Fruit fly (Drosophila melanogaster) whole organism, embryonic: Measurements from ENCODE around the gene CNPYb.

Experiments
- Blimp-1 ChIP-seq: fragments of 200-800 bp; sonication (Bioruptor generic); optimal IDR thresholded peaks from 3 replicates; lab custom pipeline; 2018; ENCODE audit warnings: missing biosample characterization, missing genetic modification characterization, mild to moderate bottlenecking, moderate library complexity, missing genetic modification reagents
- CG10543 ChIP-seq: fragments of 200-800 bp; sonication (Bioruptor generic); optimal IDR thresholded peaks from 3 replicates; lab custom pipeline; 2017; ENCODE audit warnings: missing biosample characterization, mild to moderate bottlenecking, missing genetic modification characterization, moderate library complexity
- CG12155 ChIP-seq: fragments of 200-800 bp; sonication (Bioruptor generic); optimal IDR thresholded peaks from 3 replicates; lab custom pipeline; 2016; ENCODE audit warnings: missing biosample characterization, missing genetic modification characterization
- CG14860 ChIP-seq: fragments of 200-800 bp; sonication (Bioruptor generic); IDR thresholded peaks from 3 replicates; pipeline ENCODE4 v1.3.6; 2022; ENCODE audit warnings: missing biosample characterization, missing genetic modification characterization; ENCODE audit not compliant: partially characterized antibody
- CG16813 ChIP-seq: fragments of 200-800 bp; sonication (Bioruptor generic); IDR thresholded peaks from 3 replicates; pipeline ENCODE4 v1.3.6; 2022; ENCODE audit warnings: missing biosample characterization, missing genetic modification characterization; ENCODE audit not compliant: partially characterized antibody
- CG18476 ChIP-seq: fragments of 200-800 bp; sonication (Bioruptor generic); optimal IDR thresholded peaks from 2 replicates; lab custom pipeline; 2016; ENCODE audit warnings: missing biosample characterization, mild to moderate bottlenecking, missing genetic modification characterization
- CG18599 ChIP-seq: fragments of 200-800 bp; sonication (Bioruptor generic); optimal IDR thresholded peaks from 3 replicates; lab custom pipeline; 2017; ENCODE audit warnings: missing biosample characterization, missing genetic modification characterization, mild to moderate bottlenecking, moderate library complexity, missing genetic modification reagents
- CG2129 ChIP-seq: fragments of 200-800 bp; sonication (Bioruptor generic); IDR thresholded peaks from 2 replicates; pipeline ENCODE4 v1.3.6; 2022; ENCODE audit warnings: missing biosample characterization, missing genetic modification characterization; ENCODE audit not compliant: partially characterized antibody
- CG3065 ChIP-seq: fragments of 200-800 bp; sonication (Bioruptor generic); optimal IDR thresholded peaks from 2 replicates; lab custom pipeline; 2016; ENCODE audit warnings: missing biosample characterization, missing genetic modification characterization
- CG34422 ChIP-seq: fragments of 200-800 bp; sonication (Bioruptor generic); IDR thresholded peaks from 3 replicates; pipeline ENCODE4 v1.3.6; 2022; ENCODE audit warnings: missing biosample characterization, missing genetic modification characterization
- CG5180 ChIP-seq: fragments of 200-800 bp; sonication (Bioruptor generic); optimal IDR thresholded peaks from 3 replicates; lab custom pipeline; 2017; ENCODE audit warnings: missing biosample characterization, missing genetic modification characterization, mild to moderate bottlenecking, moderate library complexity, missing genetic modification reagents
- CG5245 ChIP-seq: fragments of 200-800 bp; sonication (Bioruptor generic); optimal IDR thresholded peaks from 3 replicates; lab custom pipeline; 2016; ENCODE audit warnings: missing biosample characterization, missing genetic modification characterization
- CG6683 ChIP-seq: fragments of 200-800 bp; sonication (Bioruptor generic); optimal IDR thresholded peaks from 2 replicates; lab custom pipeline; 2017; ENCODE audit warnings: missing biosample characterization, mild to moderate bottlenecking, missing genetic modification characterization, missing genetic modification reagents
- CG7372 ChIP-seq: fragments of 200-800 bp; sonication (Bioruptor generic); IDR thresholded peaks from 2 replicates; pipeline ENCODE4 v1.3.6; 2022; ENCODE audit warnings: missing biosample characterization, missing genetic modification characterization
- CG7745 ChIP-seq: fragments of 200-800 bp; sonication (Bioruptor generic); optimal IDR thresholded peaks from 2 replicates; lab custom pipeline; 2018; ENCODE audit warnings: missing biosample characterization, mild to moderate bottlenecking, missing genetic modification characterization, moderate library complexity
- CG7928 ChIP-seq: fragments of 200-800 bp; sonication (Bioruptor generic); optimal IDR thresholded peaks from 2 replicates; lab custom pipeline; 2017; ENCODE audit warnings: missing biosample characterization, mild to moderate bottlenecking, missing genetic modification characterization
- CG8765 ChIP-seq: fragments of 200-800 bp; sonication (Bioruptor generic); IDR thresholded peaks from 2 replicates; pipeline ENCODE4 v1.3.6; 2022; ENCODE audit warnings: missing biosample characterization, missing genetic modification characterization
- CG9437 ChIP-seq: fragments of 200-800 bp; sonication (Bioruptor generic); optimal IDR thresholded peaks from 2 replicates; lab custom pipeline; 2018; ENCODE audit warnings: missing biosample characterization, mild to moderate bottlenecking, missing genetic modification characterization
- D ChIP-seq, 2 experiments: fragments of 200-800 bp in 1 of 2; fragments of >200 bp in 1 of 2; sonication (Bioruptor generic) in 1 of 2; optimal IDR thresholded peaks; 2 replicates in 1 of 2; 3 replicates in 1 of 2; lab custom pipeline; 2017; ENCODE audit warnings: mild to moderate bottlenecking in 1 of 2, missing biosample characterization in 1 of 2, missing genetic modification characterization in 1 of 2, missing genetic modification reagents in 1 of 2
- Dfd ChIP-seq, 2 experiments: fragments of >200 bp; optimal IDR thresholded peaks; 2 replicates each; lab custom pipeline; 2017; ENCODE audit warnings: missing biosample characterization in 2 of 2, missing genetic modification characterization in 2 of 2
- Dip2 ChIP-seq: fragments of 200-800 bp; sonication (Bioruptor generic); IDR thresholded peaks from 2 replicates; pipeline ENCODE4 v1.3.6; 2022; ENCODE audit warnings: missing biosample characterization, missing genetic modification characterization
- Doc2 ChIP-seq: fragments of 200-800 bp; sonication (Bioruptor generic); IDR thresholded peaks from 2 replicates; pipeline ENCODE4 v1.3.6; 2022; ENCODE audit warnings: missing biosample characterization, missing genetic modification characterization
- Hsf ChIP-seq: fragments of 200-800 bp; sonication (Bioruptor generic); optimal IDR thresholded peaks from 3 replicates; lab custom pipeline; 2016; ENCODE audit warnings: missing biosample characterization, missing genetic modification characterization
- Nf-YB ChIP-seq: fragments of 200-800 bp; sonication (Bioruptor generic); optimal IDR thresholded peaks from 3 replicates; lab custom pipeline; 2019; ENCODE audit warnings: missing biosample characterization, mild to moderate bottlenecking, missing genetic modification characterization, moderate library complexity
- Sox102F ChIP-seq: fragments of 200-800 bp; sonication (Bioruptor generic); optimal IDR thresholded peaks from 2 replicates; lab custom pipeline; 2018; ENCODE audit warnings: missing biosample characterization, mild to moderate bottlenecking, missing genetic modification characterization, moderate library complexity
- abd-A ChIP-seq: fragments of 200-800 bp; sonication (Bioruptor generic); optimal IDR thresholded peaks from 3 replicates; lab custom pipeline; 2019; ENCODE audit warnings: missing biosample characterization, mild to moderate bottlenecking, missing genetic modification characterization, moderate library complexity
- ase ChIP-seq: fragments of 200-800 bp; sonication (Bioruptor generic); IDR thresholded peaks from 3 replicates; pipeline ENCODE4 v1.3.6; 2022; ENCODE audit warnings: missing biosample characterization, missing genetic modification characterization
- ash1 ChIP-seq: fragments of 200-800 bp; sonication (Bioruptor generic); optimal IDR thresholded peaks from 2 replicates; lab custom pipeline; 2018; ENCODE audit warnings: missing biosample characterization, mild to moderate bottlenecking, missing genetic modification characterization
- dati ChIP-seq: fragments of 200-800 bp; sonication (Bioruptor generic); IDR thresholded peaks from 2 replicates; pipeline ENCODE4 v1.3.6; 2022; ENCODE audit warnings: missing biosample characterization, missing genetic modification characterization
- exex ChIP-seq: fragments of 200-800 bp; sonication (Bioruptor generic); optimal IDR thresholded peaks from 4 replicates; lab custom pipeline; 2018; ENCODE audit warnings: missing biosample characterization, mild to moderate bottlenecking, missing genetic modification characterization, moderate library complexity
- fd96Cb ChIP-seq: fragments of 200-800 bp; sonication (Bioruptor generic); optimal IDR thresholded peaks from 2 replicates; lab custom pipeline; 2018; ENCODE audit warnings: missing biosample characterization, mild to moderate bottlenecking, missing genetic modification characterization, moderate library complexity
- gem ChIP-seq: fragments of 200-800 bp; sonication (Bioruptor generic); optimal IDR thresholded peaks from 2 replicates; lab custom pipeline; 2019; ENCODE audit warnings: missing biosample characterization, mild to moderate bottlenecking, missing genetic modification characterization, moderate library complexity
- ham ChIP-seq: fragments of 200-800 bp; sonication (Bioruptor generic); IDR thresholded peaks from 2 replicates; pipeline ENCODE4 v1.3.6; 2022; ENCODE audit warnings: missing biosample characterization, missing genetic modification characterization
- her ChIP-seq: fragments of 200-800 bp; sonication (Bioruptor generic); optimal IDR thresholded peaks from 2 replicates; lab custom pipeline; 2016; ENCODE audit warnings: missing biosample characterization, missing genetic modification characterization
- kah ChIP-seq: fragments of 200-800 bp; sonication (Bioruptor generic); optimal IDR thresholded peaks from 2 replicates; lab custom pipeline; 2018; ENCODE audit warnings: missing biosample characterization, mild to moderate bottlenecking, missing genetic modification characterization
- kni ChIP-seq: fragments of 200-800 bp; sonication (Bioruptor generic); optimal IDR thresholded peaks from 3 replicates; lab custom pipeline; 2017; ENCODE audit warnings: mild to moderate bottlenecking, missing biosample characterization, missing genetic modification reagents, missing genetic modification characterization
- onecut ChIP-seq: fragments of 200-800 bp; sonication (Bioruptor generic); IDR thresholded peaks from 2 replicates; pipeline ENCODE4 v1.3.6; 2022; ENCODE audit warnings: missing biosample characterization, missing genetic modification characterization
- pho ChIP-seq: fragments of 200-800 bp; sonication (Bioruptor generic); optimal IDR thresholded peaks from 2 replicates; lab custom pipeline; 2016; ENCODE audit warnings: missing biosample characterization, missing genetic modification characterization
- pita ChIP-seq: fragments of 200-800 bp; sonication (Bioruptor generic); optimal IDR thresholded peaks from 2 replicates; lab custom pipeline; 2017; ENCODE audit warnings: missing biosample characterization, mild to moderate bottlenecking, missing genetic modification characterization
- row ChIP-seq: fragments of 200-800 bp; sonication (Bioruptor generic); IDR thresholded peaks from 3 replicates; pipeline ENCODE4 v1.3.6; 2022; ENCODE audit warnings: missing biosample characterization, missing genetic modification characterization
- salm ChIP-seq: fragments of 200-800 bp; sonication (Bioruptor generic); optimal IDR thresholded peaks from 2 replicates; lab custom pipeline; 2018; ENCODE audit warnings: missing biosample characterization, mild to moderate bottlenecking, missing genetic modification characterization
- scrt ChIP-seq: fragments of 200-800 bp; sonication (Bioruptor generic); optimal IDR thresholded peaks from 2 replicates; lab custom pipeline; 2018; ENCODE audit warnings: missing biosample characterization, mild to moderate bottlenecking, missing genetic modification characterization, moderate library complexity
- sens ChIP-seq: fragments of 200-800 bp; sonication (Bioruptor generic); peaks from one replicate; lab custom pipeline; 2016; ENCODE audit warnings: missing biosample characterization, missing genetic modification characterization
- seq ChIP-seq: fragments of 200-800 bp; sonication (Bioruptor generic); IDR thresholded peaks from 2 replicates; pipeline ENCODE4 v1.3.6; 2022; ENCODE audit warnings: missing biosample characterization, missing genetic modification characterization
- shn ChIP-seq: fragments of 200-800 bp; sonication (Bioruptor generic); optimal IDR thresholded peaks from 3 replicates; lab custom pipeline; 2016; ENCODE audit warnings: missing biosample characterization, missing genetic modification characterization
- sima ChIP-seq: fragments of 200-800 bp; sonication (Bioruptor generic); optimal IDR thresholded peaks from 2 replicates; lab custom pipeline; 2016; ENCODE audit warnings: missing biosample characterization, missing genetic modification characterization
- tna ChIP-seq: fragments of 200-800 bp; sonication (Bioruptor generic); IDR thresholded peaks from 2 replicates; pipeline ENCODE4 v1.3.6; 2022; ENCODE audit warnings: missing biosample characterization, missing genetic modification characterization; ENCODE audit not compliant: partially characterized antibody
- unpg ChIP-seq: fragments of 200-800 bp; sonication (Bioruptor generic); optimal IDR thresholded peaks from 3 replicates; lab custom pipeline; 2018; ENCODE audit warnings: missing biosample characterization, mild to moderate bottlenecking, missing genetic modification characterization, moderate library complexity
- zen ChIP-seq: fragments of 200-800 bp; sonication (Bioruptor generic); optimal IDR thresholded peaks from 3 replicates; lab custom pipeline; 2018; ENCODE audit warnings: missing biosample characterization, mild to moderate bottlenecking, missing genetic modification characterization, moderate library complexity

Gene CNPYb

DNA sequence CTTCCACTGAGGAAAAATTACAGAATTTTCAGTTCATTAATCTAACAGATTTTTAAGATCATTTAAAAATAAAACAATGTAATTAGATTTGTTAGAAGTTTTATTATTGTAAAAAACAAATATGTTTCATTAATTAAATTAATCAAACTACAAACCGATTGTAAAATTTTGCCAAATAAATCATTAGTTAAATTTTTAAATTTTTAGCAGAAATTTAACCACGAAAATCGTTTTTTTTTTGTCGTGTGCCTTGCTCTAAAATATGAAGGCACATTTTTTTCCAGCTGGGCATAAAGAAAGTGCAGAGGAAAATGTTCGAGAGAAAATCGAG is 22.1 kb downstream of the CNPYb start (continued):
- TF ChIP-seq CG18476 (GFP tag; lab: Kevin White, UChicago) (no peak), Hsf (GFP tag; lab: Kevin White, UChicago) (no peak), Dfd (GFP tag; optimal IDR thresholded peaks at IDR 0.05; lab: Kevin White, UChicago) (no peak), ham (GFP tag; lab: Robert Waterston, UW) (no peak), kah (no peak), sima (GFP tag; lab: Kevin White, UChicago) (no peak), her (GFP tag; lab: Kevin White, UChicago) (no peak), unpg (peak; percentile 57), fd96Cb (tag; lab: Kevin White, UChicago) (peak; percentile 69), shn (GFP tag; lab: Kevin White, UChicago) (no peak), CG10543 (GFP tag; lab: Kevin White, UChicago) (no peak), ash1 (GFP tag; lab: Kevin White, UChicago) (no peak), exex (no peak), dati (GFP tag; lab: Robert Waterston, UW) (no peak), pita (GFP tag; lab: Kevin White, UChicago) (no peak), CG34422 (GFP tag; lab: Robert Waterston, UW) (no peak), Sox102F (GFP tag; lab: Kevin White, UChicago) (peak; percentile 85), CG5245 (GFP tag; lab: Kevin White, UChicago) (no peak), pho (GFP tag; lab: Kevin White, UChicago) (no peak), CG7928 (GFP tag; lab: Kevin White, UChicago) (no peak), salm (tag; lab: Kevin White, UChicago) (no peak), CG9437 (peak; percentile 45), D (optimal IDR thresholded peaks at IDR 0.05; lab: Kevin White, UChicago) (no peak), D (GFP tag; optimal IDR thresholded peaks at IDR 0.05; lab: Kevin White, UChicago) (peak; percentile 49), CG3065 (GFP tag; lab: Kevin White, UChicago) (no peak), Dip2 (no peak), Nf-YB (GFP tag; lab: Kevin White, UChicago) (no peak), scrt (GFP tag; lab: Kevin White, UChicago) (no peak), tna (GFP tag; lab: Robert Waterston, UW) (no peak), zen (tag; lab: Kevin White, UChicago) (no peak), CG6683 (GFP tag; lab: Kevin White, UChicago) (no peak), sens (GFP tag; lab: Kevin White, UChicago) (peak; percentile 46), CG2129 (GFP tag; lab: Robert Waterston, UW) (no peak), row (no peak; the same call in none of the 3 replicates)

DNA sequence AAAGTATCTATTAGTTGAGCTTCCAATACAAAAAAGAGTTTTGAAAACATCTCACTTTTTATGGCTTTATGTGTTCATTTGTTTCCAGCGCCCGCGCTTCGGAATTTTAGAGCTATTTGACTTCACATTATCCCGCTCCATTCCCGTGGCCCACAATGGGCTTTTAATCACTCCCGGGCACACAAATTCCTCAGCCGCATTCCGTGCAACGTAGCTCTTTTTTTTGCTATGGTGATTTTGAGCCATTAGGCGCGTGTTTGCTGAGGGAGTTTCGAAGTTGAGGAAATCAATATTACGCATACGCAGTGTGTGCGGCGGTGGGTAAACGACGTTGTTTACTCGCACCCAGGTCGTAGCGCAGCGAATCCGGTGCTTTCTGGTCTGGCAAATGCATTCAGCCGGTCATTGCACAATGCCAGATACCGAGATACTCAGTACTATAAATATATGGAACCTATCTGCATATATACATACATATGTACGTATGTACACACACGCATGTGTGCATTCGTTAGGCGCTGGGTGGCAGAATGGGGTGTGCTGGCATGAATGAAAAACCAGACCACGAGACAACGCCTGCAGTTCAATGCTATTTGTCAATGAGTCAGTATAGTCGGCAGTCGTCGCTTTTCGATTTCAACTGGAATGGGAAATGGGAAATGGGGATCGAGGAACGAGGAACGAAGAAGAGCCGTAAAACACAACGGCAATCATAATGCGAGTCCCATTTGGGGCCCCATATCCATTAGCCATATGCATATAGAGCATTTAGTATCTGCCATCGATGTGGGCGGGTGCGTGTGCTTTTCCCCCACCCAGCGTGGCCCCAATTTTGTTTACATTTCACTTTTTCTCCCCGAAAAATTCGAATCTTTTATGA is 22.7 kb downstream of the CNPYb start:
- TF ChIP-seq CG14860 = no peak
- TF ChIP-seq onecut (GFP tag; lab: Robert Waterston, UW) = peak; percentile 55
- no peak for TF ChIP-seq Doc2 (GFP tag; lab: Robert Waterston, UW)
- 0 out of 2 replicates have a peak, but pooled peaks have one; percentile 17 for TF ChIP-seq CG8765 (GFP tag; lab: Robert Waterston, UW)
- peak; percentile 42 for TF ChIP-seq abd-A (tag; lab: Kevin White, UChicago)
- TF ChIP-seq CG5180 (GFP tag; lab: Kevin White, UChicago) = peak; percentile 58
- peak; percentile 68 for TF ChIP-seq CG7372 (GFP tag; lab: Robert Waterston, UW)
- TF ChIP-seq ase = no peak
- TF ChIP-seq gem (tag; lab: Kevin White, UChicago) = peak; percentile 35
- peak; percentile 17 for TF ChIP-seq CG18599 (GFP tag; lab: Kevin White, UChicago)
- TF ChIP-seq CG12155 = no peak
- no peak for TF ChIP-seq seq (GFP tag; lab: Robert Waterston, UW)
- no peak for TF ChIP-seq CG7745 (tag; lab: Kevin White, UChicago)
- no peak for TF ChIP-seq CG16813
- no peak for TF ChIP-seq Dip2
- peak; percentile 76 for TF ChIP-seq kni (GFP tag; lab: Kevin White, UChicago)
- TF ChIP-seq Blimp-1 (GFP tag; lab: Kevin White, UChicago) = no peak
